Worm (Caenorhabditis elegans) whole organism, mixed stage, embryonic: Measurements from ENCODE around the gene Y110A2AL.10.

Experiments used
- bed-3 ChIP-seq: fragments of 200-800 bp; sonication (Bioruptor generic); optimal IDR thresholded peaks from 3 replicates; lab custom pipeline; 2018; ENCODE audit warnings: mild to moderate bottlenecking, missing genetic modification characterization, moderate library complexity, missing compliant biosample characterization
- blmp-1 ChIP-seq: fragments of 150-350 bp; optimal IDR thresholded peaks from 2 replicates; lab custom pipeline; 2014; ENCODE audit warnings: missing biosample characterization, missing genetic modification characterization
- ceh-39 ChIP-seq: fragments of 150-350 bp; optimal IDR thresholded peaks from 2 replicates; lab custom pipeline; 2014; ENCODE audit warnings: missing biosample characterization, missing genetic modification characterization
- ceh-43 ChIP-seq: fragments of 200-800 bp; sonication (Bioruptor generic); optimal IDR thresholded peaks from 2 replicates; lab custom pipeline; 2018; ENCODE audit warnings: mild to moderate bottlenecking, missing genetic modification characterization, moderate library complexity, missing compliant biosample characterization
- ceh-83 ChIP-seq: fragments of 200-800 bp; sonication (Bioruptor generic); optimal IDR thresholded peaks from 2 replicates; lab custom pipeline; 2018; ENCODE audit warnings: mild to moderate bottlenecking, missing genetic modification characterization, missing compliant biosample characterization
- ces-1 ChIP-seq: fragments of 150-350 bp; optimal IDR thresholded peaks from 2 replicates; lab custom pipeline; 2014; ENCODE audit warnings: missing biosample characterization, missing genetic modification reagents, missing genetic modification characterization
- cnd-1 ChIP-seq: fragments of 200-800 bp; sonication (Bioruptor generic); optimal IDR thresholded peaks from 2 replicates; lab custom pipeline; 2018; ENCODE audit warnings: mild to moderate bottlenecking, missing genetic modification characterization, missing compliant biosample characterization
- drap-1 ChIP-seq: fragments of 200-800 bp; sonication (Bioruptor generic); optimal IDR thresholded peaks from 3 replicates; lab custom pipeline; 2018; ENCODE audit warnings: mild to moderate bottlenecking, missing genetic modification characterization, missing compliant biosample characterization
- elt-1 ChIP-seq: sonication (generic microtip); optimal IDR thresholded peaks from 2 replicates; lab custom pipeline; 2017; ENCODE audit warnings: missing genetic modification characterization, mild to moderate bottlenecking, missing compliant biosample characterization, antibody characterized with exemption, moderate library complexity, borderline replicate concordance; ENCODE audit not compliant: insufficient read depth
- elt-3 ChIP-seq: fragments of 150-350 bp; optimal IDR thresholded peaks from 2 replicates; lab custom pipeline; 2014; ENCODE audit warnings: missing biosample characterization, missing genetic modification characterization
- ham-2 ChIP-seq: fragments of 200-800 bp; sonication (Bioruptor generic); optimal IDR thresholded peaks from 2 replicates; lab custom pipeline; 2018; ENCODE audit warnings: mild to moderate bottlenecking, missing genetic modification characterization, missing compliant biosample characterization
- hlh-1 ChIP-seq: fragments of 150-350 bp; optimal IDR thresholded peaks from 2 replicates; lab custom pipeline; 2014; ENCODE audit warnings: missing biosample characterization, missing genetic modification reagents, missing genetic modification characterization
- lin-13 ChIP-seq: fragments of 150-350 bp; optimal IDR thresholded peaks from 2 replicates; lab custom pipeline; 2014; ENCODE audit warnings: missing biosample characterization, missing genetic modification characterization
- lsy-2 ChIP-seq: fragments of 150-350 bp; optimal IDR thresholded peaks from 2 replicates; lab custom pipeline; 2014; ENCODE audit warnings: missing biosample characterization, missing genetic modification characterization
- mab-5 ChIP-seq: fragments of 150-350 bp; optimal IDR thresholded peaks from 2 replicates; lab custom pipeline; 2014; ENCODE audit warnings: missing biosample characterization, missing genetic modification characterization
- mls-2 ChIP-seq: sonication (generic microtip); optimal IDR thresholded peaks from 2 replicates; lab custom pipeline; 2016; ENCODE audit warnings: mild to moderate bottlenecking, missing genetic modification characterization, moderate library complexity, missing compliant biosample characterization
- nhr-12 ChIP-seq: fragments of 150-350 bp; optimal IDR thresholded peaks from 2 replicates; lab custom pipeline; 2014; ENCODE audit warnings: missing biosample characterization, missing genetic modification characterization
- nhr-2 ChIP-seq: fragments of 150-350 bp; optimal IDR thresholded peaks from 2 replicates; lab custom pipeline; 2014; ENCODE audit warnings: missing biosample characterization, missing genetic modification characterization
- nhr-237 ChIP-seq: fragments of 150-350 bp; optimal IDR thresholded peaks from 2 replicates; lab custom pipeline; 2014; ENCODE audit warnings: missing biosample characterization, missing genetic modification characterization
- nhr-76 ChIP-seq: sonication (generic microtip); optimal IDR thresholded peaks from 2 replicates; lab custom pipeline; 2017; ENCODE audit warnings: missing biosample characterization, missing genetic modification characterization
- pha-4 ChIP-seq: fragments of 150-350 bp; optimal IDR thresholded peaks from 2 replicates; lab custom pipeline; 2018; ENCODE audit warnings: missing biosample characterization, missing genetic modification reagents, missing genetic modification characterization
- sem-2 ChIP-seq: fragments of 200-800 bp; sonication (Bioruptor generic); optimal IDR thresholded peaks from 2 replicates; lab custom pipeline; 2018; ENCODE audit warnings: mild to moderate bottlenecking, missing genetic modification characterization, missing compliant biosample characterization
- snpc-4 ChIP-seq: fragments of 150-350 bp; optimal IDR thresholded peaks from 2 replicates; lab custom pipeline; 2014; ENCODE audit warnings: missing biosample characterization, missing genetic modification characterization
- sptf-1 ChIP-seq: sonication (generic microtip); optimal IDR thresholded peaks from 2 replicates; lab custom pipeline; 2017; ENCODE audit warnings: mild to moderate bottlenecking, missing genetic modification characterization, moderate library complexity, missing compliant biosample characterization
- tbx-8 ChIP-seq: fragments of 200-800 bp; sonication (Bioruptor generic); optimal IDR thresholded peaks from 2 replicates; lab custom pipeline; 2018; ENCODE audit warnings: mild to moderate bottlenecking, missing genetic modification characterization, moderate library complexity, missing compliant biosample characterization
- unc-120 ChIP-seq: sonication (generic microtip); optimal IDR thresholded peaks from 2 replicates; lab custom pipeline; 2017; ENCODE audit warnings: missing genetic modification characterization, missing compliant biosample characterization; ENCODE audit not compliant: poor library complexity, severe bottlenecking
- unc-39 ChIP-seq: fragments of 150-350 bp; optimal IDR thresholded peaks from 2 replicates; lab custom pipeline; 2014; ENCODE audit warnings: missing biosample characterization, missing genetic modification characterization
- unc-62 ChIP-seq: fragments of 150-350 bp; optimal IDR thresholded peaks from 2 replicates; lab custom pipeline; 2014; ENCODE audit warnings: missing biosample characterization, missing genetic modification reagents, missing genetic modification characterization
- zip-8 ChIP-seq: fragments of 150-350 bp; optimal IDR thresholded peaks from 2 replicates; lab custom pipeline; 2014; ENCODE audit warnings: missing biosample characterization, missing genetic modification characterization
- ztf-11 ChIP-seq: fragments of 150-350 bp; optimal IDR thresholded peaks from 2 replicates; lab custom pipeline; 2014; ENCODE audit warnings: missing biosample characterization, missing genetic modification characterization

Gene Y110A2AL.10

DNA sequence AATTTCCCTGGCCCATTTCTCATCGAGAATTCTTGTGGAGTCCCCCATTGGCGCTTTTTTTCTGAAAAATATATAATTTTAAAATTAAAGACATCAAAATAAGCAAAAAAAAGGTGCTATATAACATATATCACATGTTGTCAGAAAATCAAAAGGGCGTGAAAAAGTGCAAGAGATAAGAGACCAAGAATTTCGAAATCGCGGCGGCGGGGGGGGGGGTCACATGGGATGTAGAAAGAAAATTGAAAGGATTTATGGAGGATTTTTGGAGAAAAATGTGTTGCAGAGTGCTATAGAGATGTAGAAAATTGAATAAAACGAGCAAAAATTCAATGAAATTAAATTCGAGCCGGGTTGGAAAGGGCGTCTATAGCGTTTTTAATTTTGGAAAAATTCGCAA is 40.5 kb downstream of the Y110A2AL.10 start, which contains the start of gene K12H6.6:
Gene K12H6.6, minus strand, starts transcription at position 61 of the 400 bp plus-strand sequence.
- TF ChIP-seq ceh-39 (tag; lab: Kevin White, UChicago) (no peak), nhr-237 (tag; lab: Kevin White, UChicago) (no peak), zip-8 (tag; lab: Kevin White, UChicago) (no peak), sptf-1 (tag; lab: Kevin White, UChicago) (no peak), ces-1 (GFP tag; lab: Kevin White, UChicago) (no peak), unc-120 (tag; lab: Kevin White, UChicago) (no peak)

DNA sequence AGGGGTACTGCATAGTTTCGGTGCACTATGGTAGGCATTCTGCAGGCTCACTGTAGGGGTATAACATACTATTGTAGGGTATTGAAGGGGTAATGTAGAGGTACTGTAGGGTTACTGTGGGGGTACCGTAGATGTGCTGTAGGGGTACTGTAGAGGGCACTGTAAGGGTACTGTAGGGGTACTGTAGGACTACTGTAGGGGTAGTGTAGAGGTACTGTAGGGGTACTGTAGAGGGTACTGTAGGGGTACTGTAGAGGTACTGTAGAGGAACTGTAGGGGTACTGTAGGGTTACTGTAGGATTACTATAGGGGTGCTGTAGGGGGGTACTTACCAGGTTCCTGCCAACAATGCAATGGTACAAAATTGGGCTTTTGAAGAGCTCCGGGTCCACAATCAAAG is 41.6 kb downstream of the Y110A2AL.10 start:
- TF ChIP-seq sptf-1 (tag; lab: Kevin White, UChicago) (peak; percentile 18), nhr-12 (tag; lab: Kevin White, UChicago) (no peak), unc-120 (tag; lab: Kevin White, UChicago) (no peak), mls-2 (tag; lab: Kevin White, UChicago) (peak; percentile 3), pha-4 (tag; lab: Kevin White, UChicago) (no peak), lsy-2 (tag; lab: Kevin White, UChicago) (peak; percentile 34), sem-2 (no peak)
- TF ChIP-seq, all 35 proteins: peak for 3

DNA sequence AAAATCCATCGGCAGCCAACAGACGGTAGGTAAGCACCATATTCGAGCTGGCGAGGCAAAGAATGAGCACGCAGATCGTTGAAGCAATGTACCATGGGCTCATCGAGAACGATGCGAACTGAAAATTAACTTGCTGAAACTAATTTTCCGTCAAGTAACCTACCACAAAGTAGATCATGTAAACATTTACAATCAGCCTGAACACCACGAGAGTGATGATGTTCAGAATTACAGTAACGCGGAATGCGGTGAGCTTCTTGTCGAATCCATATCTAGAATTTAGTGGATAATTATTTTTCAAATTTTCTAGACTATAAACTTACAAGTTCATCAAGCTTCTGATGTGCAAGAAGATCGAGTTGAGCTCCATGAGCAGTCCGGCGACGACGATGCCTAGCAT is 42.2 kb downstream of the Y110A2AL.10 start:
- no peak for TF ChIP-seq blmp-1 (tag; lab: Kevin White, UChicago)
- no peak for TF ChIP-seq zip-8 (tag; lab: Kevin White, UChicago)
- TF ChIP-seq hlh-1 (tag; lab: Kevin White, UChicago), result no peak
- TF ChIP-seq tbx-8 (GFP tag; lab: Kevin White, UChicago), result no peak

DNA sequence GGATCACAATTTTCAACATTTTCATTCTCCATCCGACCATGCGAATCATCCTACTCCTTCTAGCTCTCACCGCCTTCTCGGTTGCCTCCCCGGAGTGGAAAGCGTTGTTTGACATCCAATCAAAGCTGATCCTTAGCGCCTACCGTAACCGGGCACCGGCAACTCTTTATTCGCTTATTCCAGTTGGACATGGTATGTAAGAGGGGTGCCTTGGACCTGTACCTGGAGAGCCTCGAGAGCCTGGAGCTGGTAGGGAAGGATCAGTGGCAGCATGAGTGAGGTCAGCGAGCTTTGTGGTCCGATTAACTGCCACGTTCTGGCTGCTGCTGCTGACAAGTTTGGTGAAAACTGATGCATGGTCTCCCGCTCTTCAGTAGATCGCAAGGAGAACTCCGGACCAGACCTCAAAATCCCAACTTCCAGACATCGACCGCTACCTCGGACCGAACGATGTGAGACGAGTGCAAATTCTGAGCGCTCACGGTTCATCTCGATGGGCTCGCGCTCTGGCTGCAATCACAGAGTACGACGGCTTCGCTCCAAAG is 43.8 kb downstream of the Y110A2AL.10 start, which contains the start of gene K12H6.8:
Gene K12H6.8, plus strand, starts transcription at position 38 of the 545 bp plus-strand sequence.
- TF ChIP-seq sem-2, result no peak
- no peak for TF ChIP-seq nhr-2
- TF ChIP-seq tbx-8 (GFP tag; lab: Kevin White, UChicago), result no peak
- TF ChIP-seq lin-13, result no peak
- no peak for TF ChIP-seq elt-1 (tag; lab: Kevin White, UChicago)
- TF ChIP-seq unc-39, result no peak
- TF ChIP-seq hlh-1 (tag; lab: Kevin White, UChicago), result no peak
- no peak for TF ChIP-seq sptf-1 (tag; lab: Kevin White, UChicago)
- TF ChIP-seq nhr-76 (tag; lab: Kevin White, UChicago), result no peak
- TF ChIP-seq snpc-4 (tag; lab: Kevin White, UChicago), result no peak
- TF ChIP-seq mls-2 (tag; lab: Kevin White, UChicago), result no peak
- TF ChIP-seq blmp-1 (tag; lab: Kevin White, UChicago), result no peak
- TF ChIP-seq nhr-237 (tag; lab: Kevin White, UChicago), result no peak
- no peak for TF ChIP-seq mab-5 (tag; lab: Kevin White, UChicago)
- TF ChIP-seq cnd-1 (tag; lab: Kevin White, UChicago), result no peak
- TF ChIP-seq ceh-39 (tag; lab: Kevin White, UChicago), result no peak
- no peak for TF ChIP-seq lsy-2 (tag; lab: Kevin White, UChicago)
- no peak for TF ChIP-seq ham-2 (GFP tag; lab: Kevin White, UChicago)

DNA sequence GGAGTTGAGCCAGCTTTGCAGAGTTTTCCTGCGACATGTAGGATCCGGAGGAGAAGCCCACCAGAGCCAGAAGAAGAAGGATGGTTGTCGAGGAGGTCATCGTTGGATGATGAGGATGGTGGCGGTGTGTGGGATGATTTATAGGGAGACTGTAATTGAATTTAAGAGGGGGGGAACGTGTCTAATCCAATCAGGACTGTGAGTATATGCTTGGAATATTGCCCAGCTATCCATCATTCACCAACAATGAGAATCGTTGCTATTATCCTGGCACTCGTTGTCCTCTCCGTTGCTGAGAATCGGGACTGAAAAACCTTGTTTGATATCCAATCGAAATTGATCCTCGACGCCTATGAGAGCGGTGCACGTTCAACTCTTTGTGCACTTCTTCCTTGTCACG is 45.6 kb downstream of the Y110A2AL.10 start, which contains the start of gene K12H6.5:
Gene K12H6.5, minus strand, starts transcription at position 101 of the 400 bp plus-strand sequence.
- no peak for TF ChIP-seq ztf-11
- no peak for TF ChIP-seq pha-4 (tag; lab: Kevin White, UChicago)
- no peak for TF ChIP-seq zip-8 (tag; lab: Kevin White, UChicago)
- TF ChIP-seq unc-120 (tag; lab: Kevin White, UChicago), result no peak
- TF ChIP-seq drap-1 (GFP tag; lab: Kevin White, UChicago), result no peak
- no peak for TF ChIP-seq ham-2 (GFP tag; lab: Kevin White, UChicago)
- TF ChIP-seq nhr-12 (tag; lab: Kevin White, UChicago), result no peak
- no peak for TF ChIP-seq unc-62 (GFP tag; lab: Kevin White, UChicago)
- TF ChIP-seq elt-1 (tag; lab: Kevin White, UChicago), result no peak
- no peak for TF ChIP-seq elt-3
- TF ChIP-seq ces-1 (GFP tag; lab: Kevin White, UChicago), result no peak
- no peak for TF ChIP-seq bed-3 (GFP tag; lab: Kevin White, UChicago)
- no peak for TF ChIP-seq ceh-43 (GFP tag; lab: Kevin White, UChicago)
- TF ChIP-seq mab-5 (tag; lab: Kevin White, UChicago), result no peak
- no peak for TF ChIP-seq snpc-4 (tag; lab: Kevin White, UChicago)
- no peak for TF ChIP-seq ceh-83
- TF ChIP-seq sem-2, result no peak
- no peak for TF ChIP-seq nhr-76 (tag; lab: Kevin White, UChicago)
- TF ChIP-seq nhr-237 (tag; lab: Kevin White, UChicago), result no peak
- TF ChIP-seq, all 35 proteins: peak for 0
